Fruit fly (Drosophila melanogaster): ENCODE data around the gene Acer.

Gene Acer

dm6 chr2L:8572900-8573299 lies 51.2 kb downstream of the Acer start (continued):
- peak in 1 of 2 experiments; percentile 32 for TF ChIP-seq Eip74EF (GFP tag; optimal IDR thresholded peaks at IDR 0.05)
- no peak for TF ChIP-seq CG9797 (GFP tag; optimal IDR thresholded peaks at IDR 0.05)
- TF ChIP-seq Optix (GFP tag; IDR thresholded peaks at IDR 0.05), result no peak
- no peak for TF ChIP-seq MTF-1 (GFP tag; optimal IDR thresholded peaks at IDR 0.05; ENCODE audit: borderline replicate concordance)
- peak; percentile 48 for TF ChIP-seq Sox102F (GFP tag; optimal IDR thresholded peaks at IDR 0.05)
- peak; percentile 66 for TF ChIP-seq CG2678 (tag; optimal IDR thresholded peaks at IDR 0.05)
- peak; percentile 66 for TF ChIP-seq Fer1 (GFP tag; optimal IDR thresholded peaks at IDR 0.05)
- peak; percentile 28 for TF ChIP-seq NC2α (GFP tag; optimal IDR thresholded peaks at IDR 0.05)
- TF ChIP-seq ftz-f1 (GFP tag; optimal IDR thresholded peaks at IDR 0.05), result no peak
- TF ChIP-seq bcd (GFP tag; optimal IDR thresholded peaks at IDR 0.05), result peak; percentile 31
- peak; percentile 10 for TF ChIP-seq CG12155 (GFP tag; optimal IDR thresholded peaks at IDR 0.05)
- TF ChIP-seq nmo (GFP tag; optimal IDR thresholded peaks at IDR 0.05), result peak; percentile 42
- no peak for TF ChIP-seq Kr (GFP tag; optimal IDR thresholded peaks at IDR 0.05)
- TF ChIP-seq CG12659 (GFP tag; optimal IDR thresholded peaks at IDR 0.05), result peak; percentile 17
- TF ChIP-seq CG7745 (tag; optimal IDR thresholded peaks at IDR 0.05), result no peak
- peak; percentile 26 for TF ChIP-seq en (GFP tag; optimal IDR thresholded peaks at IDR 0.05)
- TF ChIP-seq ham (GFP tag; IDR thresholded peaks at IDR 0.05), result no peak
- TF ChIP-seq CG4328 (GFP tag; optimal IDR thresholded peaks at IDR 0.05), result no peak
- TF ChIP-seq CG16863 (GFP tag; optimal IDR thresholded peaks at IDR 0.05), result peak; percentile 55
- TF ChIP-seq Myb (GFP tag; optimal IDR thresholded peaks at IDR 0.05), result peak; percentile 12
- TF ChIP-seq Dek (tag; optimal IDR thresholded peaks at IDR 0.05), result peak; percentile 33
- no peak for TF ChIP-seq Abd-B (GFP tag; optimal IDR thresholded peaks at IDR 0.05)
- peak; percentile 19 for TF ChIP-seq her (GFP tag; optimal IDR thresholded peaks at IDR 0.05)
- peak; percentile 25 for TF ChIP-seq CG9817 (tag; optimal IDR thresholded peaks at IDR 0.05)
- peak; percentile 17 for TF ChIP-seq Nf-YB (GFP tag; optimal IDR thresholded peaks at IDR 0.05)
- TF ChIP-seq CG12071 (GFP tag; optimal IDR thresholded peaks at IDR 0.05), result peak; percentile 24
- no peak for TF ChIP-seq kah (GFP tag; optimal IDR thresholded peaks at IDR 0.05)
- TF ChIP-seq CG8290 (GFP tag; optimal IDR thresholded peaks at IDR 0.05), result no peak
- TF ChIP-seq CG8290 (tag; optimal IDR thresholded peaks at IDR 0.05), result no peak
- no peak for TF ChIP-seq CG13894 (tag; optimal IDR thresholded peaks at IDR 0.05)
- TF ChIP-seq Gsc (GFP tag; IDR thresholded peaks at IDR 0.05), result no peak
- TF ChIP-seq CG2199 (GFP tag; IDR thresholded peaks at IDR 0.05), result no peak
- TF ChIP-seq oc (tag; optimal IDR thresholded peaks at IDR 0.05), result peak; percentile 20
- TF ChIP-seq pan (optimal IDR thresholded peaks at IDR 0.05), result no peak
- peak in 1 of 2 experiments; percentile 52 for TF ChIP-seq pan (GFP tag; optimal IDR thresholded peaks at IDR 0.05 in 1 of 2, IDR thresholded peaks at IDR 0.05 in 1 of 2)
- TF ChIP-seq yki (optimal IDR thresholded peaks at IDR 0.05), result no peak
- no peak for TF ChIP-seq TFAM (GFP tag; optimal IDR thresholded peaks at IDR 0.05)
- no peak for TF ChIP-seq Lpt (GFP tag; optimal IDR thresholded peaks at IDR 0.05)
- TF ChIP-seq Nf-YC (tag; optimal IDR thresholded peaks at IDR 0.05), result no peak
- TF ChIP-seq unpg (GFP tag; optimal IDR thresholded peaks at IDR 0.05), result peak; percentile 59
- no peak for TF ChIP-seq ac (GFP tag; optimal IDR thresholded peaks at IDR 0.05)
- no peak for TF ChIP-seq BEAF-32 (GFP tag; optimal IDR thresholded peaks at IDR 0.05)
- no peak for TF ChIP-seq CG15696 (tag; optimal IDR thresholded peaks at IDR 0.05)
- peak; percentile 3 for TF ChIP-seq Atf3 (GFP tag; optimal IDR thresholded peaks at IDR 0.05)
- no peak for TF ChIP-seq exex (tag; optimal IDR thresholded peaks at IDR 0.05)
- no peak for TF ChIP-seq Poxn (GFP tag; IDR thresholded peaks at IDR 0.05)
- peak; percentile 15 for TF ChIP-seq Hr3 (GFP tag; optimal IDR thresholded peaks at IDR 0.05)
- no peak for TF ChIP-seq tx (GFP tag; optimal IDR thresholded peaks at IDR 0.05)
- TF ChIP-seq dpn (GFP tag; optimal IDR thresholded peaks at IDR 0.05), result peak; percentile 29 to 36
- TF ChIP-seq Xbp1 (GFP tag; optimal IDR thresholded peaks at IDR 0.05), result peak; percentile 52
- TF ChIP-seq Gug (GFP tag; IDR thresholded peaks at IDR 0.05), result no peak
- TF ChIP-seq CG17186 (GFP tag; optimal IDR thresholded peaks at IDR 0.05), result no peak
